Worm (Caenorhabditis elegans) whole organism, L3 larva: ENCODE results near the gene T14B4.5.

Source experiments
- R02D3.7 ChIP-seq: fragments of 150-350 bp; optimal IDR thresholded peaks from 2 replicates; lab custom pipeline; 2014; ENCODE audit warnings: missing biosample characterization, missing genetic modification characterization
- ZK546.5 ChIP-seq: sonication (generic microtip); optimal IDR thresholded peaks from 2 replicates; lab custom pipeline; 2017; ENCODE audit warnings: missing biosample characterization, missing genetic modification characterization
- ama-1 ChIP-seq: fragments of 150-350 bp; optimal IDR thresholded peaks from 2 replicates; lab custom pipeline; 2018
- ceh-28 ChIP-seq: fragments of 150-350 bp; optimal IDR thresholded peaks from 2 replicates; lab custom pipeline; 2014; ENCODE audit warnings: missing biosample characterization, missing genetic modification reagents, missing genetic modification characterization
- ceh-9 ChIP-seq: sonication (generic microtip); optimal IDR thresholded peaks from 2 replicates; lab custom pipeline; 2018; ENCODE audit warnings: missing biosample characterization, missing genetic modification characterization
- daf-12 ChIP-seq: fragments of 150-350 bp; optimal IDR thresholded peaks from 2 replicates; lab custom pipeline; 2014; ENCODE audit warnings: missing biosample characterization, missing genetic modification reagents, missing genetic modification characterization
- egl-27 ChIP-seq: sonication (generic microtip); optimal IDR thresholded peaks from 4 replicates; lab custom pipeline; 2017; ENCODE audit warnings: missing biosample characterization, missing genetic modification reagents, missing genetic modification characterization
- egl-5 ChIP-seq: fragments of 150-350 bp; optimal IDR thresholded peaks from 2 replicates; lab custom pipeline; 2017; ENCODE audit warnings: missing biosample characterization, missing genetic modification reagents, missing genetic modification characterization, inconsistent platforms
- elt-3 ChIP-seq, 3 experiments: fragments of 150-350 bp in 1 of 3; sonication (generic microtip) in 2 of 3; optimal IDR thresholded peaks; 2 replicates in 2 of 3; 4 replicates in 1 of 3; lab custom pipeline; 2014 to 2017; ENCODE audit warnings: missing biosample characterization in 3 of 3, missing genetic modification characterization in 3 of 3
- eor-1 ChIP-seq, 2 experiments: fragments of 150-350 bp; optimal IDR thresholded peaks; 2 replicates each; lab custom pipeline; 2014 to 2018; ENCODE audit warnings: missing biosample characterization in 2 of 2, missing genetic modification characterization in 2 of 2
- fkh-10 ChIP-seq: sonication (generic microtip); optimal IDR thresholded peaks from 2 replicates; lab custom pipeline; 2017; ENCODE audit warnings: missing biosample characterization, missing genetic modification reagents, missing genetic modification characterization
- fos-1 ChIP-seq: fragments of 150-350 bp; optimal IDR thresholded peaks from 2 replicates; lab custom pipeline; 2014; ENCODE audit warnings: missing biosample characterization, missing genetic modification characterization
- hmg-11 ChIP-seq: sonication (generic microtip); optimal IDR thresholded peaks from 2 replicates; lab custom pipeline; 2016; ENCODE audit warnings: missing genetic modification characterization, missing compliant biosample characterization
- jun-1 ChIP-seq: fragments of 150-350 bp; optimal IDR thresholded peaks from 2 replicates; lab custom pipeline; 2014; ENCODE audit warnings: missing biosample characterization, missing genetic modification reagents, missing genetic modification characterization
- lin-15B ChIP-seq: fragments of 150-350 bp; optimal IDR thresholded peaks from 2 replicates; lab custom pipeline; 2014; ENCODE audit warnings: missing biosample characterization, missing genetic modification characterization
- lin-39 ChIP-seq: fragments of 150-350 bp; optimal IDR thresholded peaks from 2 replicates; lab custom pipeline; 2018; ENCODE audit warnings: missing biosample characterization, missing genetic modification reagents, missing genetic modification characterization
- lsy-12 ChIP-seq: sonication (generic microtip); optimal IDR thresholded peaks from 2 replicates; lab custom pipeline; 2016; ENCODE audit warnings: mild to moderate bottlenecking, missing genetic modification characterization, missing compliant biosample characterization
- mdl-1 ChIP-seq: fragments of 150-350 bp; optimal IDR thresholded peaks from 2 replicates; lab custom pipeline; 2014; ENCODE audit warnings: missing biosample characterization, missing genetic modification characterization
- mml-1 ChIP-seq: fragments of 150-350 bp; sonication (generic microtip); optimal IDR thresholded peaks from 3 replicates; lab custom pipeline; 2014; ENCODE audit warnings: missing biosample characterization, missing genetic modification characterization
- nfya-1 ChIP-seq: sonication (generic microtip); optimal IDR thresholded peaks from 2 replicates; lab custom pipeline; 2017; ENCODE audit warnings: missing genetic modification characterization, mild to moderate bottlenecking, missing compliant biosample characterization, antibody characterized with exemption, moderate library complexity; ENCODE audit not compliant: insufficient read depth
- nhr-12 ChIP-seq: fragments of 150-350 bp; optimal IDR thresholded peaks from 2 replicates; lab custom pipeline; 2014; ENCODE audit warnings: missing biosample characterization, missing genetic modification characterization
- nhr-23 ChIP-seq: fragments of 150-350 bp; optimal IDR thresholded peaks from 2 replicates; lab custom pipeline; 2014; ENCODE audit warnings: missing biosample characterization, missing genetic modification reagents, missing genetic modification characterization
- nhr-25 ChIP-seq: sonication (generic microtip); optimal IDR thresholded peaks from 2 replicates; lab custom pipeline; 2017; ENCODE audit warnings: missing biosample characterization, missing genetic modification characterization
- nhr-43 ChIP-seq: sonication (generic microtip); optimal IDR thresholded peaks from 2 replicates; lab custom pipeline; 2016; ENCODE audit warnings: mild to moderate bottlenecking, missing genetic modification characterization, missing compliant biosample characterization; ENCODE audit not compliant: poor library complexity, severe bottlenecking
- nhr-67 ChIP-seq: fragments of 150-350 bp; optimal IDR thresholded peaks from 2 replicates; lab custom pipeline; 2014; ENCODE audit warnings: missing biosample characterization, missing genetic modification characterization
- pha-4 ChIP-seq: fragments of 150-350 bp; optimal IDR thresholded peaks from 2 replicates; lab custom pipeline; 2014; ENCODE audit warnings: missing biosample characterization, missing genetic modification reagents, missing genetic modification characterization
- pqm-1 ChIP-seq: fragments of 150-350 bp; optimal IDR thresholded peaks from 2 replicates; lab custom pipeline; 2017; ENCODE audit warnings: missing biosample characterization, missing genetic modification characterization, inconsistent platforms
- sea-2 ChIP-seq: fragments of 150-350 bp; sonication (generic microtip); optimal IDR thresholded peaks from 4 replicates; lab custom pipeline; 2014; ENCODE audit warnings: missing biosample characterization, missing genetic modification reagents, missing genetic modification characterization
- skn-1 ChIP-seq: fragments of 150-350 bp; optimal IDR thresholded peaks from 2 replicates; lab custom pipeline; 2014; ENCODE audit warnings: missing biosample characterization, missing genetic modification characterization
- snpc-4 ChIP-seq: fragments of 150-350 bp; optimal IDR thresholded peaks from 2 replicates; lab custom pipeline; 2014; ENCODE audit warnings: missing biosample characterization, missing genetic modification characterization
- unc-62 ChIP-seq: fragments of 150-350 bp; sonication (generic microtip); optimal IDR thresholded peaks from 4 replicates; lab custom pipeline; 2014; ENCODE audit warnings: missing biosample characterization, missing genetic modification reagents, missing genetic modification characterization
- zag-1 ChIP-seq: fragments of 150-350 bp; optimal IDR thresholded peaks from 2 replicates; lab custom pipeline; 2014; ENCODE audit warnings: missing biosample characterization, missing genetic modification characterization
- ztf-11 ChIP-seq: fragments of 150-350 bp; optimal IDR thresholded peaks from 2 replicates; lab custom pipeline; 2014; ENCODE audit warnings: missing biosample characterization, missing genetic modification characterization

Gene T14B4.5

ce11 chrII:6708980-6709379 is 7.7 kb upstream of the T14B4.5 start:
- no peak for TF ChIP-seq sea-2 (GFP tag; lab: Kevin White, UChicago)
- peak; percentile 37 for TF ChIP-seq hmg-11 (tag; lab: Kevin White, UChicago)
- TF ChIP-seq egl-5 (tag; lab: Kevin White, UChicago), result peak; percentile 18
- peak; percentile 78 for TF ChIP-seq nfya-1 (tag; lab: Kevin White, UChicago)
- peak; percentile 65 for TF ChIP-seq lin-39 (tag; lab: Kevin White, UChicago)
- peak; percentile 15 for TF ChIP-seq unc-62 (GFP tag; lab: Kevin White, UChicago)
- TF ChIP-seq pqm-1 (tag; lab: Kevin White, UChicago), result no peak
- no peak for TF ChIP-seq zag-1 (tag; lab: Kevin White, UChicago)
- TF ChIP-seq lin-15B (tag; lab: Kevin White, UChicago), result peak; percentile 21

DNA sequence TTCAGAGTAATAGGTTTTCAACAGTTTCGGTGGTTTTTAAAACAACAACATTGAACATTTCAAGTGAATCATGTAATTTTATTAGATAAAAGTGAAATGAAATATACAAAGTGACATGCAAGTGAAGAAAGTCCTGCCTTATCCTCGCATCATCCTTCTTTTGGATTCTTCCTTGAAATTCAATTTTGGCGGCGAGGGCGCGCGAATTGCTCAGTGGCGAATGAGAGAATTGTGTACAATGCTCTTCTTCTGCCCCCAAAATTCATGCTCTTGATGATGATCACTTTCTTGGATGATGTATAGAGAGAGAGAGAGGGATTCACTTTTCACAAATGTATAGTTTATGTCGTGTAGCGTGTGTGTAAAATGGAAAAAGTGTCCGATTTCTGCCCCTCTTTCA is 7.0 kb upstream of the T14B4.5 start:
- TF ChIP-seq nhr-23 (peak; percentile 3), pha-4 (no peak), nhr-25 (no peak), nhr-43 (tag; lab: Kevin White, UChicago) (peak; percentile 26), hmg-11 (tag; lab: Kevin White, UChicago) (no peak), fkh-10 (GFP tag; lab: Kevin White, UChicago) (peak; percentile 86), eor-1 (tag; optimal IDR thresholded peaks at IDR 0.05; lab: Kevin White, UChicago) (no peak), unc-62 (GFP tag; lab: Kevin White, UChicago) (no peak), ama-1 (lab: Kevin White, UChicago) (peak; percentile 74), mml-1 (tag; lab: Kevin White, UChicago) (no peak), lin-15B (tag; lab: Kevin White, UChicago) (no peak), snpc-4 (tag; lab: Kevin White, UChicago) (no peak), egl-27 (no peak), lsy-12 (no peak), elt-3 (tag; optimal IDR thresholded peaks at IDR 0.05; lab: Kevin White, UChicago) (no peak), skn-1 (no peak), ceh-9 (no peak)

ce11 chrII:6710596-6710995 is 6.1 kb upstream of the T14B4.5 start:
- TF ChIP-seq ceh-28 (tag; lab: Kevin White, UChicago), result no peak
- no peak for TF ChIP-seq R02D3.7
- no peak for TF ChIP-seq nhr-12 (tag; lab: Kevin White, UChicago)
- no peak for TF ChIP-seq mdl-1 (tag; lab: Kevin White, UChicago)
- TF ChIP-seq fos-1 (tag; lab: Kevin White, UChicago), result no peak
- TF ChIP-seq unc-62 (GFP tag; lab: Kevin White, UChicago), result no peak
- no peak for TF ChIP-seq lin-39 (tag; lab: Kevin White, UChicago)
- TF ChIP-seq eor-1 (tag; optimal IDR thresholded peaks at IDR 0.05; lab: Kevin White, UChicago), result no peak
- no peak for TF ChIP-seq nhr-25
- TF ChIP-seq hmg-11 (tag; lab: Kevin White, UChicago), result no peak
- TF ChIP-seq ZK546.5 (tag; lab: Kevin White, UChicago), result no peak
- TF ChIP-seq mml-1 (tag; lab: Kevin White, UChicago), result no peak
- no peak for TF ChIP-seq daf-12 (tag; lab: Kevin White, UChicago)
- no peak for TF ChIP-seq egl-27
- no peak for TF ChIP-seq jun-1
- no peak for TF ChIP-seq pqm-1 (tag; lab: Kevin White, UChicago)
- TF ChIP-seq nhr-67, result no peak

ce11 chrII:6712177-6712981 is 4.3 kb upstream of the T14B4.5 start, which contains the start of the genes dpy-10 and T14B4.19:
TSS of gene dpy-10 (minus strand) at chrII:6712227.
TSS of gene T14B4.19 (minus strand) at chrII:6712931.
- TF ChIP-seq ceh-9 (no peak), nhr-43 (tag; lab: Kevin White, UChicago) (peak; percentile 75), fos-1 (tag; lab: Kevin White, UChicago) (no peak), elt-3 (tag; optimal IDR thresholded peaks at IDR 0.05; lab: Kevin White, UChicago) (peak in 2 of 3 experiments; percentile 18 to 85), ceh-28 (tag; lab: Kevin White, UChicago) (no peak), nhr-23 (peak; percentile 96), eor-1 (tag; optimal IDR thresholded peaks at IDR 0.05; lab: Kevin White, UChicago) (no peak), lsy-12 (peak; percentile 6), ztf-11 (tag; lab: Kevin White, UChicago) (no peak), lin-15B (tag; lab: Kevin White, UChicago) (no peak), pqm-1 (tag; lab: Kevin White, UChicago) (no peak)
